Fruit fly (Drosophila melanogaster): ENCODE data around the gene CG43092.

The CG43092 gene

dm6 chr3R:22793953-22794352, 24.5 kb upstream of the CG43092 start (continued):
- peak; percentile 62; the same call in 1 of the 2 replicates for TF ChIP-seq inv (GFP tag; IDR thresholded peaks at IDR 0.05; ENCODE audit: partially characterized antibody)
- 0 out of 2 replicates have a peak, but pooled peaks have one; percentile 51 for TF ChIP-seq nerfin-2 (GFP tag; IDR thresholded peaks at IDR 0.05; ENCODE audit: partially characterized antibody)
- peak; percentile 96 for TF ChIP-seq CG2199 (GFP tag; IDR thresholded peaks at IDR 0.05)
- peak; percentile 53 for TF ChIP-seq HmgD (GFP tag; optimal IDR thresholded peaks at IDR 0.05)

dm6 chr3R:22789106-22789505, 19.6 kb upstream of the CG43092 start:
- TF ChIP-seq CG15073 (GFP tag; optimal IDR thresholded peaks at IDR 0.05), result no peak
- TF ChIP-seq CG8359 (GFP tag; optimal IDR thresholded peaks at IDR 0.05; ENCODE audit: borderline replicate concordance), result no peak
- TF ChIP-seq CG10267 (tag; optimal IDR thresholded peaks at IDR 0.05), result no peak
- TF ChIP-seq Usf (GFP tag; optimal IDR thresholded peaks at IDR 0.05), result no peak
- no peak for TF ChIP-seq Deaf1 (tag; optimal IDR thresholded peaks at IDR 0.05)
- no peak for TF ChIP-seq Fer3 (tag; optimal IDR thresholded peaks at IDR 0.05)
- no peak for TF ChIP-seq TFAM (GFP tag; optimal IDR thresholded peaks at IDR 0.05)
- TF ChIP-seq Opbp (GFP tag; IDR thresholded peaks at IDR 0.05; ENCODE audit: partially characterized antibody), result no peak
- no peak for TF ChIP-seq CG14710 (tag; optimal IDR thresholded peaks at IDR 0.05)
- TF ChIP-seq fu2 (GFP tag; optimal IDR thresholded peaks at IDR 0.05), result no peak
- peak in 1 of 2 experiments; percentile 91 for TF ChIP-seq tll (GFP tag; optimal IDR thresholded peaks at IDR 0.05)
- no peak for TF ChIP-seq Med (GFP tag)
- TF ChIP-seq cad (GFP tag; optimal IDR thresholded peaks at IDR 0.05), result peak; percentile 86
- no peak for TF ChIP-seq CG8290 (GFP tag; optimal IDR thresholded peaks at IDR 0.05)
- TF ChIP-seq CG8290 (tag; optimal IDR thresholded peaks at IDR 0.05), result no peak
- TF ChIP-seq kay (GFP tag; optimal IDR thresholded peaks at IDR 0.05), result no peak
- TF ChIP-seq CG14667 (GFP tag; IDR thresholded peaks at IDR 0.05), result no peak
- TF ChIP-seq amos (GFP tag; IDR thresholded peaks at IDR 0.05; ENCODE audit: partially characterized antibody), result no peak
- no peak for TF ChIP-seq fd64A (GFP tag; optimal IDR thresholded peaks at IDR 0.05)
- peak; percentile 31 for TF ChIP-seq twi (tag; optimal IDR thresholded peaks at IDR 0.05)
- no peak for TF ChIP-seq toy (GFP tag; IDR thresholded peaks at IDR 0.05)
- TF ChIP-seq Atf-2 (GFP tag; optimal IDR thresholded peaks at IDR 0.05), result no peak
- TF ChIP-seq hth (optimal IDR thresholded peaks at IDR 0.05), result no peak
- no peak for TF ChIP-seq CG10431 (GFP tag; optimal IDR thresholded peaks at IDR 0.05)
- no peak for TF ChIP-seq CG32767 (GFP tag; IDR thresholded peaks at IDR 0.05)
- TF ChIP-seq gcm (GFP tag; optimal IDR thresholded peaks at IDR 0.05), result no peak
- TF ChIP-seq CG6254 (GFP tag; optimal IDR thresholded peaks at IDR 0.05), result no peak
- no peak for TF ChIP-seq ase (GFP tag; IDR thresholded peaks at IDR 0.05)
- TF ChIP-seq Gug (GFP tag; IDR thresholded peaks at IDR 0.05), result no peak
- no peak for TF ChIP-seq H15 (GFP tag; IDR thresholded peaks at IDR 0.05)
- no peak for TF ChIP-seq B-H1 (GFP tag; IDR thresholded peaks at IDR 0.05)
- no peak for TF ChIP-seq CG32772 (GFP tag; IDR thresholded peaks at IDR 0.05)
- TF ChIP-seq zen (tag; optimal IDR thresholded peaks at IDR 0.05), result peak; percentile 85
- TF ChIP-seq gem (tag; optimal IDR thresholded peaks at IDR 0.05), result no peak
- peak; percentile 71 for TF ChIP-seq CG15479 (GFP tag; optimal IDR thresholded peaks at IDR 0.05)

dm6 chr3R:22784674-22785316, 15.3 kb upstream of the CG43092 start:
- TF ChIP-seq wdn (GFP tag; IDR thresholded peaks at IDR 0.05) (no peak), bsh (GFP tag; optimal IDR thresholded peaks at IDR 0.05) (no peak), CG2199 (GFP tag; IDR thresholded peaks at IDR 0.05) (0 out of 3 replicates have a peak, but pooled peaks have one; percentile 17), Sry-δ (GFP tag; optimal IDR thresholded peaks at IDR 0.05) (no peak), Poxn (GFP tag; IDR thresholded peaks at IDR 0.05) (no peak), Hmr (GFP tag; optimal IDR thresholded peaks at IDR 0.05) (no peak), CG6272 (GFP tag; IDR thresholded peaks at IDR 0.05) (0 out of 2 replicates have a peak, but pooled peaks have one; percentile 5), CG13296 (GFP tag; optimal IDR thresholded peaks at IDR 0.05) (no peak), Aef1 (GFP tag; IDR thresholded peaks at IDR 0.05) (no peak), tap (tag; optimal IDR thresholded peaks at IDR 0.05) (no peak), gsb (GFP tag; IDR thresholded peaks at IDR 0.05) (no peak), CG14710 (tag; optimal IDR thresholded peaks at IDR 0.05) (no peak), C15 (GFP tag; IDR thresholded peaks at IDR 0.05) (no peak), ac (GFP tag; optimal IDR thresholded peaks at IDR 0.05) (no peak)

Measured in whole organism, embryonic.